Fruit fly (Drosophila melanogaster) whole organism, embryonic: Measurements from ENCODE around the gene Duox.

Experiments
- ATbp ChIP-seq: fragments of 200-800 bp; sonication (Bioruptor generic); optimal IDR thresholded peaks from 2 replicates; lab custom pipeline; 2017; ENCODE audit warnings: missing biosample characterization, mild to moderate bottlenecking, missing genetic modification characterization, missing genetic modification reagents
- Abd-B ChIP-seq: fragments of 200-800 bp; sonication (Bioruptor generic); optimal IDR thresholded peaks from 2 replicates; lab custom pipeline; 2018; ENCODE audit warnings: missing biosample characterization, mild to moderate bottlenecking, missing genetic modification characterization, moderate library complexity
- CG10209 ChIP-seq: fragments of 200-800 bp; sonication (Bioruptor generic); optimal IDR thresholded peaks from 3 replicates; lab custom pipeline; 2017; ENCODE audit warnings: missing biosample characterization, mild to moderate bottlenecking, missing genetic modification characterization, missing genetic modification reagents
- CG13624 ChIP-seq: fragments of 200-800 bp; sonication (Bioruptor generic); optimal IDR thresholded peaks from 2 replicates; lab custom pipeline; 2016; ENCODE audit warnings: missing biosample characterization, missing genetic modification characterization
- CG14050 ChIP-seq: fragments of 200-800 bp; sonication (Bioruptor generic); IDR thresholded peaks from 3 replicates; pipeline ENCODE4 v1.3.6; 2022; ENCODE audit warnings: missing biosample characterization, missing genetic modification characterization
- CG17361 ChIP-seq: fragments of 200-800 bp; sonication (Bioruptor generic); IDR thresholded peaks from 3 replicates; pipeline ENCODE4 v1.3.6; 2022; ENCODE audit warnings: missing biosample characterization, missing genetic modification characterization
- CG1792 ChIP-seq: fragments of 200-800 bp; sonication (Bioruptor generic); optimal IDR thresholded peaks from 2 replicates; lab custom pipeline; 2016; ENCODE audit warnings: missing biosample characterization, missing genetic modification characterization
- CG2875 ChIP-seq: fragments of 200-800 bp; sonication (Bioruptor generic); optimal IDR thresholded peaks from 2 replicates; lab custom pipeline; 2017; ENCODE audit warnings: missing biosample characterization, mild to moderate bottlenecking, missing genetic modification characterization, missing genetic modification reagents
- CG3281 ChIP-seq: fragments of 200-800 bp; sonication (Bioruptor generic); optimal IDR thresholded peaks from 3 replicates; lab custom pipeline; 2017; ENCODE audit warnings: missing biosample characterization, mild to moderate bottlenecking, missing genetic modification characterization
- CG42726 ChIP-seq: fragments of 200-800 bp; sonication (Bioruptor generic); IDR thresholded peaks from 2 replicates; pipeline ENCODE4 v1.3.6; 2022; ENCODE audit warnings: missing biosample characterization, missing genetic modification characterization; ENCODE audit not compliant: partially characterized antibody
- CG4820 ChIP-seq: fragments of 200-800 bp; sonication (Bioruptor generic); optimal IDR thresholded peaks from 3 replicates; lab custom pipeline; 2016; ENCODE audit warnings: missing biosample characterization, missing genetic modification characterization
- CG6654 ChIP-seq: fragments of 200-800 bp; sonication (Bioruptor generic); optimal IDR thresholded peaks from 2 replicates; lab custom pipeline; 2017; ENCODE audit warnings: missing biosample characterization, mild to moderate bottlenecking, missing genetic modification characterization
- CG6689 ChIP-seq: fragments of 200-800 bp; sonication (Bioruptor generic); IDR thresholded peaks from 2 replicates; pipeline ENCODE4 v1.3.6; 2022; ENCODE audit warnings: missing biosample characterization, missing genetic modification characterization
- CG7745 ChIP-seq: fragments of 200-800 bp; sonication (Bioruptor generic); optimal IDR thresholded peaks from 2 replicates; lab custom pipeline; 2018; ENCODE audit warnings: missing biosample characterization, mild to moderate bottlenecking, missing genetic modification characterization, moderate library complexity
- CG7987 ChIP-seq: fragments of 200-800 bp; sonication (Bioruptor generic); optimal IDR thresholded peaks from 2 replicates; lab custom pipeline; 2018; ENCODE audit warnings: missing biosample characterization, mild to moderate bottlenecking, missing genetic modification characterization, moderate library complexity
- CG8290 ChIP-seq, 3 experiments: fragments of 200-800 bp; sonication (Bioruptor generic); optimal IDR thresholded peaks; 2 replicates each; lab custom pipeline; 2016 to 2019; ENCODE audit warnings: missing biosample characterization in 3 of 3, missing genetic modification characterization in 3 of 3, mild to moderate bottlenecking in 2 of 3, moderate library complexity in 1 of 3
- CG8478 ChIP-seq: fragments of >200 bp; optimal IDR thresholded peaks from 2 replicates; lab custom pipeline; 2018
- CTCF ChIP-seq: fragments of 200-800 bp; sonication (Bioruptor generic); optimal IDR thresholded peaks from 2 replicates; lab custom pipeline; 2017; ENCODE audit warnings: missing biosample characterization, mild to moderate bottlenecking, missing genetic modification characterization, moderate library complexity
- CoRest ChIP-seq: fragments of 200-800 bp; sonication (Bioruptor generic); optimal IDR thresholded peaks from 3 replicates; lab custom pipeline; 2018; ENCODE audit warnings: missing biosample characterization, mild to moderate bottlenecking, missing genetic modification characterization, moderate library complexity
- Dfd ChIP-seq, 2 experiments: fragments of >200 bp; optimal IDR thresholded peaks; 2 replicates each; lab custom pipeline; 2017; ENCODE audit warnings: missing biosample characterization in 2 of 2, missing genetic modification characterization in 2 of 2
- Dll ChIP-seq: fragments of 200-800 bp; sonication (Bioruptor generic); IDR thresholded peaks from 4 replicates; pipeline ENCODE4 v1.3.6; 2022; ENCODE audit warnings: missing biosample characterization, missing genetic modification characterization; ENCODE audit not compliant: partially characterized antibody
- Doc3 ChIP-seq: fragments of 200-800 bp; sonication (Bioruptor generic); IDR thresholded peaks from 3 replicates; pipeline ENCODE4 v1.3.6; 2022; ENCODE audit warnings: missing biosample characterization, missing genetic modification characterization; ENCODE audit not compliant: partially characterized antibody
- Fer1 ChIP-seq: fragments of 200-800 bp; sonication (Bioruptor generic); optimal IDR thresholded peaks from 2 replicates; lab custom pipeline; 2017; ENCODE audit warnings: missing biosample characterization, mild to moderate bottlenecking, missing genetic modification characterization
- Gug ChIP-seq: fragments of 200-800 bp; sonication (Bioruptor generic); IDR thresholded peaks from 4 replicates; pipeline ENCODE4 v1.3.6; 2022; ENCODE audit warnings: missing biosample characterization, missing genetic modification characterization
- Hsf ChIP-seq: fragments of 200-800 bp; sonication (Bioruptor generic); optimal IDR thresholded peaks from 3 replicates; lab custom pipeline; 2016; ENCODE audit warnings: missing biosample characterization, missing genetic modification characterization
- Mrtf ChIP-seq: fragments of 200-800 bp; sonication (Bioruptor generic); IDR thresholded peaks from 3 replicates; pipeline ENCODE4 v1.3.6; 2022; ENCODE audit warnings: missing biosample characterization, missing genetic modification characterization
- Myb ChIP-seq: fragments of 200-800 bp; sonication (Bioruptor generic); optimal IDR thresholded peaks from 2 replicates; lab custom pipeline; 2016; ENCODE audit warnings: missing biosample characterization, missing genetic modification characterization
- NC2β ChIP-seq: fragments of 200-800 bp; sonication (Bioruptor generic); optimal IDR thresholded peaks from 2 replicates; lab custom pipeline; 2016; ENCODE audit warnings: missing biosample characterization, missing genetic modification characterization
- Nf-YB ChIP-seq: fragments of 200-800 bp; sonication (Bioruptor generic); optimal IDR thresholded peaks from 3 replicates; lab custom pipeline; 2019; ENCODE audit warnings: missing biosample characterization, mild to moderate bottlenecking, missing genetic modification characterization, moderate library complexity
- Oli ChIP-seq: fragments of 200-800 bp; sonication (Bioruptor generic); optimal IDR thresholded peaks from 2 replicates; lab custom pipeline; 2018; ENCODE audit warnings: missing biosample characterization, mild to moderate bottlenecking, missing genetic modification characterization, moderate library complexity
- Rx ChIP-seq: fragments of 200-800 bp; sonication (Bioruptor generic); IDR thresholded peaks from 2 replicates; pipeline ENCODE4 v1.3.6; 2022; ENCODE audit warnings: missing biosample characterization, missing genetic modification characterization
- Sin3A ChIP-seq: fragments of >200 bp; optimal IDR thresholded peaks from 2 replicates; lab custom pipeline; 2018
- Spps ChIP-seq: fragments of 200-800 bp; sonication (Bioruptor generic); optimal IDR thresholded peaks from 2 replicates; lab custom pipeline; 2018; ENCODE audit warnings: missing biosample characterization, mild to moderate bottlenecking, missing genetic modification characterization
- bcd ChIP-seq: fragments of 200-800 bp; sonication (Bioruptor generic); optimal IDR thresholded peaks from 2 replicates; lab custom pipeline; 2017; ENCODE audit warnings: missing biosample characterization, mild to moderate bottlenecking, missing genetic modification characterization
- crc ChIP-seq: fragments of 200-800 bp; sonication (Bioruptor generic); optimal IDR thresholded peaks from 2 replicates; lab custom pipeline; 2016; ENCODE audit warnings: missing biosample characterization, missing genetic modification characterization
- gem ChIP-seq: fragments of 200-800 bp; sonication (Bioruptor generic); optimal IDR thresholded peaks from 2 replicates; lab custom pipeline; 2019; ENCODE audit warnings: missing biosample characterization, mild to moderate bottlenecking, missing genetic modification characterization, moderate library complexity
- gfzf ChIP-seq: fragments of 200-800 bp; sonication (Bioruptor generic); optimal IDR thresholded peaks from 2 replicates; lab custom pipeline; 2016; ENCODE audit warnings: missing biosample characterization, mild to moderate bottlenecking, missing genetic modification characterization, moderate library complexity
- gsb ChIP-seq: fragments of 200-800 bp; sonication (Bioruptor generic); IDR thresholded peaks from 2 replicates; pipeline ENCODE4 v1.3.6; 2022; ENCODE audit warnings: missing biosample characterization, missing genetic modification characterization
- hth ChIP-seq: fragments of >200 bp; optimal IDR thresholded peaks from 2 replicates; lab custom pipeline; 2017; ENCODE audit warnings: inconsistent platforms
- lab ChIP-seq: fragments of 200-800 bp; sonication (Bioruptor generic); optimal IDR thresholded peaks from 3 replicates; lab custom pipeline; 2017; ENCODE audit warnings: missing biosample characterization, missing genetic modification characterization, mild to moderate bottlenecking, moderate library complexity, missing genetic modification reagents
- lilli ChIP-seq: fragments of 200-800 bp; sonication (Bioruptor generic); optimal IDR thresholded peaks from 3 replicates; lab custom pipeline; 2016; ENCODE audit warnings: missing biosample characterization, missing genetic modification characterization
- lov ChIP-seq, 2 experiments: fragments of 200-800 bp in 1 of 2; fragments of >200 bp in 1 of 2; sonication (Bioruptor generic) in 1 of 2; IDR thresholded peaks in 1 of 2; optimal IDR thresholded peaks in 1 of 2; 2 replicates in 1 of 2; 3 replicates in 1 of 2; pipeline versions ENCODE4 v1.3.6 to Lab custom; 2017 to 2022; ENCODE audit warnings: missing biosample characterization in 1 of 2, missing genetic modification characterization in 1 of 2
- oc ChIP-seq: fragments of 200-800 bp; sonication (Bioruptor generic); optimal IDR thresholded peaks from 2 replicates; lab custom pipeline; 2018; ENCODE audit warnings: missing biosample characterization, mild to moderate bottlenecking, missing genetic modification characterization, moderate library complexity
- phol ChIP-seq: fragments of 200-800 bp; sonication (Bioruptor generic); optimal IDR thresholded peaks from 3 replicates; lab custom pipeline; 2018; ENCODE audit warnings: missing biosample characterization, mild to moderate bottlenecking, missing genetic modification characterization, moderate library complexity
- slbo ChIP-seq: fragments of 200-800 bp; sonication (Bioruptor generic); IDR thresholded peaks from 2 replicates; pipeline ENCODE4 v1.3.6; 2022; ENCODE audit warnings: missing biosample characterization, missing genetic modification characterization
- sqz ChIP-seq: fragments of 200-800 bp; sonication (Bioruptor generic); optimal IDR thresholded peaks from 3 replicates; lab custom pipeline; 2018; ENCODE audit warnings: missing biosample characterization, mild to moderate bottlenecking, missing genetic modification characterization
- stc ChIP-seq: fragments of 200-800 bp; sonication (Bioruptor generic); IDR thresholded peaks from 2 replicates; pipeline ENCODE4 v1.3.6; 2022; ENCODE audit warnings: missing biosample characterization, missing genetic modification characterization
- trem ChIP-seq: fragments of 200-800 bp; optimal IDR thresholded peaks from 3 replicates; lab custom pipeline; 2019; ENCODE audit warnings: missing biosample characterization, mild to moderate bottlenecking, missing genetic modification characterization, moderate library complexity
- z ChIP-seq: fragments of 200-800 bp; sonication (Bioruptor generic); IDR thresholded peaks from 3 replicates; pipeline ENCODE4 v1.3.6; 2022; ENCODE audit warnings: missing biosample characterization, missing genetic modification characterization
- zfh1 ChIP-seq: fragments of 200-800 bp; sonication (Bioruptor generic); IDR thresholded peaks from 3 replicates; pipeline ENCODE4 v1.3.6; 2022; ENCODE audit warnings: missing biosample characterization, missing genetic modification characterization

The Duox gene

dm6 chr2L:2872309-2872932 lies 42.4 kb upstream of the Duox start (continued):
- no peak for TF ChIP-seq hth (lab: Kevin White, UChicago)
- TF ChIP-seq CG7745 (tag; lab: Kevin White, UChicago): no peak
- peak; percentile 63 for TF ChIP-seq sqz (GFP tag; lab: Kevin White, UChicago)
- TF ChIP-seq phol (tag; lab: Kevin White, UChicago): peak; percentile 19
- TF ChIP-seq Mrtf: no peak
- TF ChIP-seq z (GFP tag; lab: Robert Waterston, UW): no peak
- no peak for TF ChIP-seq Spps
- peak; percentile 9 for TF ChIP-seq Hsf (GFP tag; lab: Kevin White, UChicago)
- no peak for TF ChIP-seq oc (tag; lab: Kevin White, UChicago)
- TF ChIP-seq CG14050: no peak
- peak; percentile 63 for TF ChIP-seq slbo (GFP tag; lab: Robert Waterston, UW)
- no peak for TF ChIP-seq lov (optimal IDR thresholded peaks at IDR 0.05; lab: Kevin White, UChicago)
- TF ChIP-seq lov (GFP tag; IDR thresholded peaks at IDR 0.05; lab: Robert Waterston, UW): no peak
- TF ChIP-seq NC2β (GFP tag; lab: Kevin White, UChicago): no peak
- no peak for TF ChIP-seq CG6654 (GFP tag; lab: Kevin White, UChicago)
- peak; percentile 16 for TF ChIP-seq bcd (GFP tag; lab: Kevin White, UChicago)
- TF ChIP-seq CTCF (GFP tag; lab: Kevin White, UChicago): no peak
- no peak for TF ChIP-seq zfh1 (GFP tag; lab: Robert Waterston, UW)
- peak; percentile 50 for TF ChIP-seq ATbp
- TF ChIP-seq CG4820 (GFP tag; lab: Kevin White, UChicago): no peak
- 0 out of 2 replicates have a peak, but pooled peaks have one; percentile 13 for TF ChIP-seq gsb (GFP tag; lab: Robert Waterston, UW)
- TF ChIP-seq Fer1 (GFP tag; lab: Kevin White, UChicago): peak; percentile 56
- TF ChIP-seq Doc3: no peak
- no peak for TF ChIP-seq CG13624 (GFP tag; lab: Kevin White, UChicago)
- TF ChIP-seq Myb (GFP tag; lab: Kevin White, UChicago): no peak
- TF ChIP-seq Gug: 0 out of 4 replicates have a peak, but pooled peaks have one; percentile 5
- TF ChIP-seq gfzf (GFP tag; lab: Kevin White, UChicago): no peak
- no peak for TF ChIP-seq Dll (GFP tag; lab: Robert Waterston, UW)
- TF ChIP-seq CG8290 (GFP tag; optimal IDR thresholded peaks at IDR 0.05; lab: Kevin White, UChicago): no peak
- TF ChIP-seq CG8290 (tag; optimal IDR thresholded peaks at IDR 0.05; lab: Kevin White, UChicago): peak in 1 of 2 experiments; percentile 41
- TF ChIP-seq CG6689: no peak
- no peak for TF ChIP-seq CG1792 (GFP tag; lab: Kevin White, UChicago)
- no peak for TF ChIP-seq CG8478 (lab: Kevin White, UChicago)
- peak; percentile 1 for TF ChIP-seq CG2875 (GFP tag; lab: Kevin White, UChicago)
- no peak for TF ChIP-seq Rx
- no peak for TF ChIP-seq Abd-B
- TF ChIP-seq crc (GFP tag; lab: Kevin White, UChicago): no peak
- TF ChIP-seq CG3281 (GFP tag; lab: Kevin White, UChicago): peak; percentile 34
- no peak for TF ChIP-seq CG42726 (GFP tag; lab: Robert Waterston, UW)
- no peak for TF ChIP-seq Dfd (GFP tag; optimal IDR thresholded peaks at IDR 0.05; lab: Kevin White, UChicago)
- peak; percentile 11 for TF ChIP-seq Nf-YB
- no peak for TF ChIP-seq trem (tag; lab: Kevin White, UChicago)
- TF ChIP-seq stc (GFP tag; lab: Robert Waterston, UW): peak; percentile 28; the same call in 1 of the 2 replicates
- TF ChIP-seq CoRest: peak; percentile 55
- peak; percentile 56 for TF ChIP-seq lilli (GFP tag; lab: Kevin White, UChicago)
- TF ChIP-seq CG10209 (GFP tag; lab: Kevin White, UChicago): peak; percentile 67
- peak; percentile 30 for TF ChIP-seq Oli (tag; lab: Kevin White, UChicago)
- peak; percentile 91 for TF ChIP-seq CG7987
- TF ChIP-seq lab (GFP tag; lab: Kevin White, UChicago): peak; percentile 59
- TF ChIP-seq CG17361 (GFP tag; lab: Robert Waterston, UW): peak; percentile 34; the same call in 1 of the 3 replicates
- peak; percentile 63 for TF ChIP-seq gem (tag; lab: Kevin White, UChicago)
- TF ChIP-seq Sin3A (lab: Kevin White, UChicago): no peak
